Worm (Caenorhabditis elegans): ENCODE data around the gene C15H9.9.

The C15H9.9 gene

DNA sequence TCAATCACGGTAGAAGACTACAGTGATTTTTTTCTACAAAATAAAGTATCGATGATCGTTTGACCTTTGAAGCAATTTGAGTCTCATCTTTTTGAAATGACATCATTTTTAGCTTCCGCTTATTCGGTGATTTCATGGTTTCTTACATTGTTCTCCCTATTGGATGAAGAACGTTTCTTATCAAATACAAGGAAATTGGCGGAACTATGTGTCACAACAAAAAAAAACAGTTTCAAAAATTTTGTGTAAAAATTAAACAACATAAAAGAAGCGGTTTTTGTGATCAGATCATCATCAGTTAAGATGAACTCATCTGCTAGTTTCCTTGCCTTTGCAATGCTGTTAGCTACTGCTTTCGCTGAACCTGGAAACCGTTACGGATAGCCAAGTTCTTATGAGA is 40.4 kb downstream of the C15H9.9 start, which contains the start of gene C45B2.8:
Gene C45B2.8, plus strand, starts transcription at position 301 of the 400 bp plus-strand sequence.
- TF ChIP-seq hpl-2 (GFP tag; optimal IDR thresholded peaks at IDR 0.05), result no peak

ce11 chrX:6085824-6086223 is 42.3 kb downstream of the C15H9.9 start, which contains the start of gene C45B2.1:
Gene C45B2.1 (plus strand): TSS chrX:6086124.
- TF ChIP-seq dsc-1 (tag; optimal IDR thresholded peaks at IDR 0.05), result no peak
- TF ChIP-seq nhr-20 (tag; optimal IDR thresholded peaks at IDR 0.05), result no peak

- TF ChIP-seq vab-15 (tag; optimal IDR thresholded peaks at IDR 0.05) (no peak), pqm-1 (tag; optimal IDR thresholded peaks at IDR 0.05) (no peak), swsn-7 (tag; optimal IDR thresholded peaks at IDR 0.05) (no peak), rnt-1 (tag; optimal IDR thresholded peaks at IDR 0.05) (no peak), nhr-47 (tag; optimal IDR thresholded peaks at IDR 0.05) (no peak), mab-9 (GFP tag; IDR thresholded peaks at IDR 0.05) (no peak), C04F5.9 (tag; optimal IDR thresholded peaks at IDR 0.05) (no peak), sup-37 (GFP tag; optimal IDR thresholded peaks at IDR 0.05) (no peak), mdl-1 (tag; optimal IDR thresholded peaks at IDR 0.05) (no peak), nhr-20 (tag; optimal IDR thresholded peaks at IDR 0.05) (no peak)
These were observed 43.6 kb downstream of the C15H9.9 start, which contains the start of gene C45B2.2 for ce11 chrX:6084439-6084838. Gene C45B2.2 (plus strand): TSS chrX:6084739.

DNA sequence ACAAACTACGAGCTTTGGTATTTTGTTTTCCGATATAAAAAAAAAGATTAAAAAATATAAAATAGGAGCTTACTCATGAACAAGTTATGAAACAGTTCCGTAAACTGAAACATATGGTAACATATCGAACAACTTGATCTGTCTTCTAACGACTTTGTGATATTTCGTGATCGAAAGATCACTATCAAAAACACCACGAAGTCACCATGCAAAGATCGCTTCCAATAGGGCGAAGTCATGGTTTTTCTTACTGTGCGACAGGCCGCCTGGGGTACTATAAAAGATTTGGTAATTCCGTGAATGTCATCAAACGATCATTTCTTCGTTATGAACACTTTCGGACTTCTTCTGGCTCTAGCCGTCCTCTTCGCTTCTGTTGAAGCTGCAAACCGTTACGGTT is 45.4 kb downstream of the C15H9.9 start, which contains the start of gene C45B2.3:
Gene C45B2.3, plus strand, starts transcription at position 301 of the 400 bp plus-strand sequence.
- no peak for TF ChIP-seq fos-1 (tag; optimal IDR thresholded peaks at IDR 0.05)
- no peak for TF ChIP-seq lin-39 (tag; optimal IDR thresholded peaks at IDR 0.05)
- no peak for TF ChIP-seq unc-98 (GFP tag; IDR thresholded peaks at IDR 0.05)
- no peak for TF ChIP-seq ceh-90 (tag; optimal IDR thresholded peaks at IDR 0.05)
- no peak for TF ChIP-seq lin-13 (GFP tag; optimal IDR thresholded peaks at IDR 0.05)
- TF ChIP-seq nhr-19 (GFP tag; conservative IDR thresholded peaks at IDR 0.05), result no peak
- TF ChIP-seq isw-1 (GFP tag; IDR thresholded peaks at IDR 0.05), result no peak
- no peak for TF ChIP-seq ceh-63 (GFP tag; optimal IDR thresholded peaks at IDR 0.05)
- no peak for TF ChIP-seq irx-1 (tag; optimal IDR thresholded peaks at IDR 0.05)
- TF ChIP-seq nhr-84 (tag; optimal IDR thresholded peaks at IDR 0.05), result no peak
- no peak for TF ChIP-seq unc-130 (tag; optimal IDR thresholded peaks at IDR 0.05)
- no peak for TF ChIP-seq nhr-28 (tag; optimal IDR thresholded peaks at IDR 0.05)
- no peak for TF ChIP-seq sox-4 (tag; optimal IDR thresholded peaks at IDR 0.05)
- no peak for TF ChIP-seq tlp-1 (tag; optimal IDR thresholded peaks at IDR 0.05)

- TF ChIP-seq ceh-90 (tag; optimal IDR thresholded peaks at IDR 0.05) (no peak), lin-14 (GFP tag; optimal IDR thresholded peaks at IDR 0.05) (peak; percentile 48), unc-98 (GFP tag; IDR thresholded peaks at IDR 0.05) (no peak), lin-35 (GFP tag; optimal IDR thresholded peaks at IDR 0.05) (peak in 1 of 2 experiments; percentile 14), elt-3 (tag; optimal IDR thresholded peaks at IDR 0.05) (peak in 3 of 6 experiments; percentile 41 to 72 (median 66)), nhr-20 (tag; optimal IDR thresholded peaks at IDR 0.05) (peak; percentile 15), tlp-1 (tag; optimal IDR thresholded peaks at IDR 0.05) (no peak), elt-2 (tag; optimal IDR thresholded peaks at IDR 0.05) (peak; percentile 38), pax-3 (tag; optimal IDR thresholded peaks at IDR 0.05) (no peak), fkh-10 (GFP tag; optimal IDR thresholded peaks at IDR 0.05) (no peak), lsy-2 (tag; optimal IDR thresholded peaks at IDR 0.05) (no peak), lin-15B (tag; optimal IDR thresholded peaks at IDR 0.05) (no peak), lir-3 (tag; optimal IDR thresholded peaks at IDR 0.05; ENCODE audit: poor library complexity) (no peak), nhr-28 (tag; optimal IDR thresholded peaks at IDR 0.05) (no peak), blmp-1 (tag; optimal IDR thresholded peaks at IDR 0.05) (peak; percentile 44), alr-1 (tag; optimal IDR thresholded peaks at IDR 0.05; ENCODE audit: borderline replicate concordance) (no peak), nhr-85 (tag) (no peak), mab-9 (GFP tag; IDR thresholded peaks at IDR 0.05) (no peak)
These were observed 46.3 kb downstream of the C15H9.9 start for ce11 chrX:6081793-6082192.
